Fruit fly (Drosophila melanogaster): ENCODE results near the gene CG5934.

Gene CG5934

dm6 chr3R:27273118-27274062 lies at the start of gene CG5934:
CG5934 (plus strand) TSS chr3R:27273705.
- TF ChIP-seq noc (tag; optimal IDR thresholded peaks at IDR 0.05): peak; percentile 14

- TF ChIP-seq noc (tag; optimal IDR thresholded peaks at IDR 0.05): no peak
These were observed 48.8 kb upstream of the CG5934 start for dm6 chr3R:27224727-27225126.

- TF ChIP-seq noc (tag; optimal IDR thresholded peaks at IDR 0.05): no peak
These were observed 48.0 kb upstream of the CG5934 start for dm6 chr3R:27225490-27225889.

dm6 chr3R:27226080-27226648 lies 47.3 kb upstream of the CG5934 start:
- TF ChIP-seq noc (tag; optimal IDR thresholded peaks at IDR 0.05): no peak

- no peak for TF ChIP-seq noc (tag; optimal IDR thresholded peaks at IDR 0.05)
These were observed 45.2 kb upstream of the CG5934 start, which contains the start of gene CG42813 for dm6 chr3R:27228342-27228741. CG42813 (minus strand) TSS chr3R:27228561.

dm6 chr3R:27229368-27229767 lies 44.1 kb upstream of the CG5934 start, which contains the start of gene CG42814:
CG42814 (minus strand) TSS chr3R:27229468.
- TF ChIP-seq noc (tag; optimal IDR thresholded peaks at IDR 0.05): no peak

dm6 chr3R:27233398-27233797 lies 40.1 kb upstream of the CG5934 start, which contains the start of gene CG31068:
CG31068 (plus strand) TSS chr3R:27233698.
- TF ChIP-seq noc (tag; optimal IDR thresholded peaks at IDR 0.05): no peak

dm6 chr3R:27237980-27238379 lies 35.5 kb upstream of the CG5934 start:
- TF ChIP-seq noc (tag; optimal IDR thresholded peaks at IDR 0.05): no peak

dm6 chr3R:27238438-27239301 lies 34.8 kb upstream of the CG5934 start, which contains the start of the genes CG31064 and PolA2:
CG31064 (minus strand) TSS chr3R:27239085.
PolA2 (plus strand) TSS chr3R:27239163.
- no peak for TF ChIP-seq noc (tag; optimal IDR thresholded peaks at IDR 0.05)

- TF ChIP-seq noc (tag; optimal IDR thresholded peaks at IDR 0.05): no peak
These were observed 32.5 kb upstream of the CG5934 start, which contains the start of gene CG17991 for dm6 chr3R:27240967-27241366. CG17991 (plus strand) TSS chr3R:27241267.

- TF ChIP-seq noc (tag; optimal IDR thresholded peaks at IDR 0.05): no peak
These were observed 29.1 kb upstream of the CG5934 start for dm6 chr3R:27244412-27244741.

dm6 chr3R:27244742-27245400 lies 28.6 kb upstream of the CG5934 start, which contains the start of gene CG18766:
CG18766 (minus strand) TSS chr3R:27245249.
- TF ChIP-seq noc (tag; optimal IDR thresholded peaks at IDR 0.05): no peak

dm6 chr3R:27245401-27245757 lies 28.1 kb upstream of the CG5934 start:
- TF ChIP-seq noc (tag; optimal IDR thresholded peaks at IDR 0.05): no peak

dm6 chr3R:27246264-27246663 lies 27.2 kb upstream of the CG5934 start:
- TF ChIP-seq noc (tag; optimal IDR thresholded peaks at IDR 0.05): peak; percentile 90

- TF ChIP-seq noc (tag; optimal IDR thresholded peaks at IDR 0.05): no peak
These were observed 25.6 kb upstream of the CG5934 start, which contains the start of gene CG5984 for dm6 chr3R:27247892-27248291. CG5984 (minus strand) TSS chr3R:27247992.

All from whole organism, larva.